Worm (Caenorhabditis elegans) whole organism, mixed stage, embryonic: Measurements from ENCODE around the gene C02B8.7.

Experiments
- bed-3 ChIP-seq: fragments of 200-800 bp; sonication (Bioruptor generic); optimal IDR thresholded peaks from 3 replicates; lab custom pipeline; 2018; ENCODE audit warnings: mild to moderate bottlenecking, missing genetic modification characterization, moderate library complexity, missing compliant biosample characterization
- blmp-1 ChIP-seq: fragments of 150-350 bp; optimal IDR thresholded peaks from 2 replicates; lab custom pipeline; 2014; ENCODE audit warnings: missing biosample characterization, missing genetic modification characterization
- ceh-43 ChIP-seq: fragments of 200-800 bp; sonication (Bioruptor generic); optimal IDR thresholded peaks from 2 replicates; lab custom pipeline; 2018; ENCODE audit warnings: mild to moderate bottlenecking, missing genetic modification characterization, moderate library complexity, missing compliant biosample characterization
- ces-1 ChIP-seq: fragments of 150-350 bp; optimal IDR thresholded peaks from 2 replicates; lab custom pipeline; 2014; ENCODE audit warnings: missing biosample characterization, missing genetic modification reagents, missing genetic modification characterization
- drap-1 ChIP-seq: fragments of 200-800 bp; sonication (Bioruptor generic); optimal IDR thresholded peaks from 3 replicates; lab custom pipeline; 2018; ENCODE audit warnings: mild to moderate bottlenecking, missing genetic modification characterization, missing compliant biosample characterization
- lin-13 ChIP-seq: fragments of 150-350 bp; optimal IDR thresholded peaks from 2 replicates; lab custom pipeline; 2014; ENCODE audit warnings: missing biosample characterization, missing genetic modification characterization
- nhr-12 ChIP-seq: fragments of 150-350 bp; optimal IDR thresholded peaks from 2 replicates; lab custom pipeline; 2014; ENCODE audit warnings: missing biosample characterization, missing genetic modification characterization
- snpc-4 ChIP-seq: fragments of 150-350 bp; optimal IDR thresholded peaks from 2 replicates; lab custom pipeline; 2014; ENCODE audit warnings: missing biosample characterization, missing genetic modification characterization
- unc-120 ChIP-seq: sonication (generic microtip); optimal IDR thresholded peaks from 2 replicates; lab custom pipeline; 2017; ENCODE audit warnings: missing genetic modification characterization, missing compliant biosample characterization; ENCODE audit not compliant: poor library complexity, severe bottlenecking
- unc-39 ChIP-seq: fragments of 150-350 bp; optimal IDR thresholded peaks from 2 replicates; lab custom pipeline; 2014; ENCODE audit warnings: missing biosample characterization, missing genetic modification characterization

Gene C02B8.7

DNA sequence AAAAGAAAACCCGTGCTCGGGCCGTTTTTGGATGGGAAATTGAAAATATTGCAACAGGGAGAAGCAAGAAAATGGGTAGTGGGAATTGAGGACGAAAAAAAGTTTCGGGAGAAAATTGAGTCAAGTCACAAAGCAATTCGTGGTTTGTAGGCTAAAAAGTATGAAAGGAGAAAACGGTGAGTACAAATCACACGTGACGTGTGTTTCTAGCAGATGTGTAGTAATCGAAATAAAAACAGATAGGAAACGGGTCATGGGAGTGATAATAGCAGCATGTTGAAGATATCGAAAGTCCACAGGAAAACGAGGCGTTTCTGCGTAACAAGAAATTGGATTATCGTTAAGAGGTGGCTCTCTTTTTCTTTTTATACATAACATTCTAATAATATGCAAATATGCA is 47.8 kb downstream of the C02B8.7 start:
- TF ChIP-seq ces-1 (GFP tag; lab: Kevin White, UChicago) = peak; percentile 61
- no peak for TF ChIP-seq drap-1 (GFP tag; lab: Kevin White, UChicago)

DNA sequence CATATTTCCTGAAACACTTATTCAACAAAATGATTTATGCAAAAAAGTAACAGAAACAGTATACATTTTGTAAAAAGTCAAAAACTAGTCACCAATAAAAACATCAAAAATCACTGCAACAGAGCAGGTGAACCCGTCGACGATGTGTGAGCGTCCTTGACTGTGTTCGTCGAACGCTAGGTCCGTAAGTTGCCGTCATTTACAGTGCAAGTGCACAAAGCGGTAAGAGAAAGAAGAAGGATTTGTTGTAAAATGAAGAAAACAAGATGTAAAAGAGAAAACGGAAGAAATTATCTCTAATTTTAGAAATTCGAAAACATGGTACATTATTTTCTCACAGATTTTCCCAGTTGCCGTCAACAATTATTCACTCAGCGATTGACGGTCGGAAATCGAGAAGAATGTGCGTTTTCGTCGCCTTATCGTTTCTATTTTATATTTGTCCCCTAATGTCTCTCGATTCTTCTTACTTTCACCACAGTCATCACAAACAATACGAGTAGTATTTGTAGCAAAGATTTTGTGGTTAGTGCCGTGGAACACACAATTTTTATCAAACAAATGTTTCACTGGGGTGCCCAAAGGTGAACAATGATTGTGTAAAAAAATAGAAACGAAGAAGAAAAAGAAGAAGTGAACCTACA is 48.3 kb downstream of the C02B8.7 start:
- TF ChIP-seq bed-3 (GFP tag; lab: Kevin White, UChicago) = no peak

DNA sequence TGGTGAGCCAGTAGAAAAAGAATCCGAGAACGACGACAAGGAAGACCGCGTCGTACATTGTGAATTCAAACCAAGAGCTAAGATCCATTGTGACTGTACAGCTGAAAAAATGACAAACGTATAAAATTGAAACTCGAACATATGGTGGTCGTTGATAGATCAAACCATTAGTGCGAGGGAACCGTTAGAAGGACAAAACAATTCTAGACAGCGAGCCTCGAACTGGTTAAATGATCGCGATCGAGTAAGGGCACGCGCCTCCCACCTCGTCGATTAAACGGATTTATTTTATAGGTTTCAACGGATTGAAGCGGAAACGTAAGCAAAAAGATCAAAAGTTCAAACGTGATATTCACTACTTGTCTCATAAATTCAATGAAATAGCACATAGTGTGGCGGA is 49.2 kb downstream of the C02B8.7 start, which contains the start of gene vem-1:
Gene vem-1, minus strand, starts transcription at position 101 of the 400 bp plus-strand sequence.
- TF ChIP-seq unc-120 (tag; lab: Kevin White, UChicago) (no peak), lin-13 (no peak), snpc-4 (tag; lab: Kevin White, UChicago) (no peak), nhr-12 (tag; lab: Kevin White, UChicago) (no peak), ceh-43 (no peak), blmp-1 (tag; lab: Kevin White, UChicago) (no peak), bed-3 (GFP tag; lab: Kevin White, UChicago) (no peak), unc-39 (tag; lab: Kevin White, UChicago) (no peak)
- TF ChIP-seq, all 35 proteins: peak for 0
